Worm (Caenorhabditis elegans) whole organism, L4 larva: ENCODE data around the gene Y39A3B.7.
"Not testable (repeated sequence)": the region's sequence is repeated elsewhere in the genome, so short reads cannot be mapped to it uniquely, and the experiment has no call there.

ENCODE experiments used
- ama-1 ChIP-seq: fragments of 150-350 bp; optimal IDR thresholded peaks from 2 replicates; lab custom pipeline; 2014; ENCODE audit warnings: inconsistent platforms, mixed read lengths
- nhr-102 ChIP-seq: sonication (generic microtip); optimal IDR thresholded peaks from 2 replicates; lab custom pipeline; 2016; ENCODE audit warnings: mild to moderate bottlenecking, missing genetic modification characterization, moderate library complexity, missing compliant biosample characterization

- not testable (repeated sequence) for TF ChIP-seq ama-1 (lab: Kevin White, UChicago); nhr-102 (tag; lab: Kevin White, UChicago)
Observed at ce11 chrIII:1965161-1965560, 19.6 kb downstream of the Y39A3B.7 start.
